Worm (Caenorhabditis elegans) whole organism, mixed stage, embryonic: ENCODE results near the gene F26A1.3.

Source experiments
- hlh-1 ChIP-seq: fragments of 150-350 bp; optimal IDR thresholded peaks from 2 replicates; lab custom pipeline; 2014; ENCODE audit warnings: missing biosample characterization, missing genetic modification reagents, missing genetic modification characterization
- lin-13 ChIP-seq: fragments of 150-350 bp; optimal IDR thresholded peaks from 2 replicates; lab custom pipeline; 2014; ENCODE audit warnings: missing biosample characterization, missing genetic modification characterization
- mep-1 ChIP-seq: fragments of 150-350 bp; optimal IDR thresholded peaks from 2 replicates; lab custom pipeline; 2017; ENCODE audit warnings: missing biosample characterization, missing genetic modification reagents, missing genetic modification characterization, inconsistent platforms
- nhr-12 ChIP-seq: fragments of 150-350 bp; optimal IDR thresholded peaks from 2 replicates; lab custom pipeline; 2014; ENCODE audit warnings: missing biosample characterization, missing genetic modification characterization
- nhr-76 ChIP-seq: sonication (generic microtip); optimal IDR thresholded peaks from 2 replicates; lab custom pipeline; 2017; ENCODE audit warnings: missing biosample characterization, missing genetic modification characterization
- pha-4 ChIP-seq: fragments of 150-350 bp; optimal IDR thresholded peaks from 2 replicates; lab custom pipeline; 2018; ENCODE audit warnings: missing biosample characterization, missing genetic modification reagents, missing genetic modification characterization
- snpc-4 ChIP-seq: fragments of 150-350 bp; optimal IDR thresholded peaks from 2 replicates; lab custom pipeline; 2014; ENCODE audit warnings: missing biosample characterization, missing genetic modification characterization

ce11 chrIII:4806345-4806744, 20.4 kb upstream of the F26A1.3 start:
- TF ChIP-seq lin-13 (tag; lab: Kevin White, UChicago) = no peak
- TF ChIP-seq mep-1 (tag; lab: Kevin White, UChicago) = no peak
- TF ChIP-seq pha-4 (tag; lab: Kevin White, UChicago) = no peak
- TF ChIP-seq hlh-1 (tag; lab: Kevin White, UChicago) = no peak
- TF ChIP-seq nhr-76 (tag; lab: Kevin White, UChicago) = no peak
- TF ChIP-seq nhr-12 (tag; lab: Kevin White, UChicago) = no peak
- TF ChIP-seq snpc-4 (tag; lab: Kevin White, UChicago) = no peak
